Fruit fly (Drosophila melanogaster) whole organism, wandering third instar larva: Measurements from ENCODE around the gene Sbp2.

Experiments used
- Abd-B ChIP-seq: fragments of >200 bp; optimal IDR thresholded peaks from 2 replicates; lab custom pipeline; 2017; ENCODE audit warnings: missing biosample characterization, missing genetic modification characterization
- CG32264 ChIP-seq: fragments of 200-800 bp; sonication (Bioruptor generic); optimal IDR thresholded peaks from 2 replicates; lab custom pipeline; 2016; ENCODE audit warnings: missing biosample characterization, missing genetic modification characterization
- CG9705 ChIP-seq: fragments of 200-800 bp; sonication (Bioruptor generic); optimal IDR thresholded peaks from 2 replicates; lab custom pipeline; 2018; ENCODE audit warnings: missing biosample characterization, mild to moderate bottlenecking, missing genetic modification characterization
- CrebA ChIP-seq: fragments of 200-800 bp; sonication (Bioruptor generic); optimal IDR thresholded peaks from 2 replicates; lab custom pipeline; 2016; ENCODE audit warnings: missing biosample characterization, mild to moderate bottlenecking, missing genetic modification characterization, borderline replicate concordance
- Dfd ChIP-seq: fragments of >200 bp; optimal IDR thresholded peaks from 2 replicates; lab custom pipeline; 2017; ENCODE audit warnings: missing biosample characterization, missing genetic modification characterization
- Dif ChIP-seq: fragments of 200-275, 200-300 bp; sonication (Bioruptor generic); optimal IDR thresholded peaks from 2 replicates; lab custom pipeline; 2018; ENCODE audit warnings: missing biosample characterization, missing genetic modification characterization; ENCODE audit not compliant: partially characterized antibody
- GATAd ChIP-seq: sonication (Bioruptor generic); optimal IDR thresholded peaks from 2 replicates; lab custom pipeline; 2016; ENCODE audit warnings: missing biosample characterization, missing genetic modification characterization
- HLH106 ChIP-seq: fragments of 200-800 bp; optimal IDR thresholded peaks from 3 replicates; lab custom pipeline; 2019; ENCODE audit warnings: missing biosample characterization, mild to moderate bottlenecking, missing genetic modification characterization, moderate library complexity
- Hnf4 ChIP-seq: fragments of 200-800 bp; sonication (Bioruptor generic); optimal IDR thresholded peaks from 2 replicates; lab custom pipeline; 2016; ENCODE audit warnings: missing biosample characterization, mild to moderate bottlenecking, missing genetic modification characterization
- Hr78 ChIP-seq: fragments of >200 bp; optimal IDR thresholded peaks from 2 replicates; lab custom pipeline; 2017; ENCODE audit warnings: missing biosample characterization, missing genetic modification characterization
- Hr83 ChIP-seq: fragments of 200-300 bp; sonication (Bioruptor generic); optimal IDR thresholded peaks from 2 replicates; lab custom pipeline; 2016; ENCODE audit warnings: missing biosample characterization, mild to moderate bottlenecking, missing genetic modification characterization, moderate library complexity; ENCODE audit not compliant: poor library complexity, severe bottlenecking
- Jra ChIP-seq: sonication (Bioruptor generic); optimal IDR thresholded peaks from 2 replicates; lab custom pipeline; 2016; ENCODE audit warnings: missing biosample characterization, missing genetic modification characterization
- Mio ChIP-seq: sonication (Bioruptor generic); optimal IDR thresholded peaks from 2 replicates; lab custom pipeline; 2016; ENCODE audit warnings: missing biosample characterization, missing genetic modification characterization
- Myc ChIP-seq: fragments of >200 bp; optimal IDR thresholded peaks from 2 replicates; lab custom pipeline; 2017
- N ChIP-seq: fragments of >200 bp; optimal IDR thresholded peaks from 2 replicates; lab custom pipeline; 2018; ENCODE audit warnings: missing biosample characterization, missing external identifiers, missing genetic modification characterization
- OdsH ChIP-seq: fragments of 200-800 bp; sonication (Bioruptor generic); optimal IDR thresholded peaks from 2 replicates; lab custom pipeline; 2016; ENCODE audit warnings: missing biosample characterization, mild to moderate bottlenecking, missing genetic modification characterization
- Rel ChIP-seq, 2 experiments: fragments of 200-800 bp; sonication (Bioruptor generic) in 1 of 2; optimal IDR thresholded peaks; 2 replicates in 1 of 2; 3 replicates in 1 of 2; lab custom pipeline; 2016 to 2019; ENCODE audit warnings: mild to moderate bottlenecking in 2 of 2, missing biosample characterization in 2 of 2, missing genetic modification characterization in 2 of 2, moderate library complexity in 1 of 2
- Sp1 ChIP-seq: fragments of 200-800 bp; sonication (Bioruptor generic); optimal IDR thresholded peaks from 3 replicates; lab custom pipeline; 2019; ENCODE audit warnings: missing biosample characterization, mild to moderate bottlenecking, missing genetic modification characterization, moderate library complexity
- Vsx2 ChIP-seq: fragments of 200-300, 225-300 bp; sonication (Bioruptor generic); optimal IDR thresholded peaks from 2 replicates; lab custom pipeline; 2018; ENCODE audit warnings: missing biosample characterization, missing genetic modification characterization; ENCODE audit not compliant: partially characterized antibody
- br ChIP-seq: fragments of 200-800 bp; sonication (Bioruptor generic); optimal IDR thresholded peaks from 2 replicates; lab custom pipeline; 2016; ENCODE audit warnings: missing biosample characterization, missing genetic modification characterization
- brk ChIP-seq: fragments of 200-800 bp; sonication (Bioruptor generic); optimal IDR thresholded peaks from 2 replicates; lab custom pipeline; 2016; ENCODE audit warnings: missing biosample characterization, mild to moderate bottlenecking, missing genetic modification characterization
- dl ChIP-seq, 2 experiments: fragments of 175-275, 200-275 bp in 1 of 2; fragments of 200-275 bp in 1 of 2; sonication (Bioruptor generic); optimal IDR thresholded peaks; lab custom pipeline; 2018; ENCODE audit warnings: mild to moderate bottlenecking in 2 of 2, missing biosample characterization in 2 of 2, missing genetic modification characterization in 2 of 2, moderate library complexity in 2 of 2; ENCODE audit not compliant: partially characterized antibody in 2 of 2, insufficient read depth in 1 of 2
- dmrt93B ChIP-seq: fragments of 200-800 bp; sonication (Bioruptor generic); optimal IDR thresholded peaks from 2 replicates; lab custom pipeline; 2018; ENCODE audit warnings: missing biosample characterization, mild to moderate bottlenecking, missing genetic modification characterization
- dsf ChIP-seq: sonication (Bioruptor generic); optimal IDR thresholded peaks from 2 replicates; lab custom pipeline; 2016; ENCODE audit warnings: missing biosample characterization, missing genetic modification characterization, borderline replicate concordance
- ey ChIP-seq: fragments of 200-800 bp; sonication (Bioruptor generic); optimal IDR thresholded peaks from 2 replicates; lab custom pipeline; 2016; ENCODE audit warnings: missing biosample characterization, missing genetic modification characterization
- foxo ChIP-seq, 2 experiments: fragments of 200-800 bp; sonication (Bioruptor generic); optimal IDR thresholded peaks; 2 replicates in 1 of 2; 3 replicates in 1 of 2; lab custom pipeline; 2016 to 2017; ENCODE audit warnings: missing biosample characterization in 2 of 2, missing genetic modification characterization in 2 of 2
- fru ChIP-seq: fragments of 200-800 bp; sonication (Bioruptor generic); optimal IDR thresholded peaks from 3 replicates; lab custom pipeline; 2016; ENCODE audit warnings: missing biosample characterization, mild to moderate bottlenecking, missing genetic modification characterization
- h ChIP-seq: fragments of 200-800 bp; sonication (Bioruptor generic); optimal IDR thresholded peaks from 3 replicates; lab custom pipeline; 2016; ENCODE audit warnings: missing biosample characterization, mild to moderate bottlenecking, missing genetic modification characterization
- jim ChIP-seq: fragments of 175-275, 200-325 bp; sonication (Bioruptor generic); optimal IDR thresholded peaks from 2 replicates; lab custom pipeline; 2016; ENCODE audit warnings: missing biosample characterization, mild to moderate bottlenecking, missing genetic modification characterization
- lola ChIP-seq: fragments of >200 bp; optimal IDR thresholded peaks from 2 replicates; lab custom pipeline; 2017; ENCODE audit warnings: missing biosample characterization, missing genetic modification characterization
- pan ChIP-seq: fragments of >200 bp; optimal IDR thresholded peaks from 2 replicates; lab custom pipeline; 2017
- psq ChIP-seq: fragments of 200-800 bp; sonication (Bioruptor generic); optimal IDR thresholded peaks from 3 replicates; lab custom pipeline; 2017; ENCODE audit warnings: missing biosample characterization, mild to moderate bottlenecking, missing genetic modification characterization, moderate library complexity
- rgr ChIP-seq: fragments of 200-800 bp; sonication (Bioruptor generic); optimal IDR thresholded peaks from 3 replicates; lab custom pipeline; 2016; ENCODE audit warnings: missing biosample characterization, mild to moderate bottlenecking, missing genetic modification characterization
- sage ChIP-seq: fragments of 200-800 bp; sonication (Bioruptor generic); optimal IDR thresholded peaks from 2 replicates; lab custom pipeline; 2016; ENCODE audit warnings: missing biosample characterization, mild to moderate bottlenecking, missing genetic modification characterization
- sv ChIP-seq: fragments of 200-800 bp; sonication (Bioruptor generic); optimal IDR thresholded peaks from 3 replicates; lab custom pipeline; 2016; ENCODE audit warnings: missing biosample characterization, missing genetic modification characterization
- tai ChIP-seq: sonication (Bioruptor generic); optimal IDR thresholded peaks from 2 replicates; lab custom pipeline; 2016; ENCODE audit warnings: missing biosample characterization, missing genetic modification characterization
- usp ChIP-seq: fragments of >200 bp; optimal IDR thresholded peaks from 2 replicates; lab custom pipeline; 2017; ENCODE audit warnings: missing biosample characterization, missing genetic modification characterization
- woc ChIP-seq: sonication (Bioruptor generic); optimal IDR thresholded peaks from 2 replicates; lab custom pipeline; 2016; ENCODE audit warnings: missing biosample characterization, mild to moderate bottlenecking, missing genetic modification characterization

Gene Sbp2

dm6 chr3L:8306880-8307279, 2.9 kb downstream of the Sbp2 start, which contains the start of gene Gr66a:
Gr66a (minus strand) TSS chr3L:8306980.
- TF ChIP-seq br (GFP tag; lab: Kevin White, UChicago) (no peak), Myc (no peak), fru (GFP tag; lab: Kevin White, UChicago) (no peak), sv (no peak), Rel (GFP tag; optimal IDR thresholded peaks at IDR 0.05; lab: Kevin White, UChicago) (no peak), Rel (tag; optimal IDR thresholded peaks at IDR 0.05; lab: Kevin White, UChicago) (no peak), woc (no peak), CG32264 (GFP tag; lab: Kevin White, UChicago) (no peak), sage (GFP tag; lab: Kevin White, UChicago) (no peak), psq (GFP tag; lab: Kevin White, UChicago) (no peak), dl (GFP tag; optimal IDR thresholded peaks at IDR 0.05; lab: Kevin White, UChicago; ENCODE audit: insufficient read depth in 1 of 2, partially characterized antibody in 2 of 2) (no peak), Dif (no peak), OdsH (GFP tag; lab: Kevin White, UChicago) (no peak), Hr83 (GFP tag; lab: Kevin White, UChicago) (no peak), HLH106 (tag; lab: Kevin White, UChicago) (no peak), Vsx2 (GFP tag; lab: Kevin White, UChicago) (no peak), CG9705 (GFP tag; lab: Kevin White, UChicago) (no peak), rgr (GFP tag; lab: Kevin White, UChicago) (no peak)

- no peak for TF ChIP-seq N
- TF ChIP-seq CG9705 (GFP tag; lab: Kevin White, UChicago) = peak; percentile 69
- no peak for TF ChIP-seq dmrt93B (GFP tag; lab: Kevin White, UChicago)
- TF ChIP-seq fru (GFP tag; lab: Kevin White, UChicago) = peak; percentile 84
- TF ChIP-seq Dif = no peak
- peak; percentile 79 for TF ChIP-seq HLH106 (tag; lab: Kevin White, UChicago)
- TF ChIP-seq ey (GFP tag; lab: Kevin White, UChicago) = peak; percentile 25
- TF ChIP-seq usp = no peak
- TF ChIP-seq tai (GFP tag; lab: Kevin White, UChicago) = no peak
- peak; percentile 69 for TF ChIP-seq br (GFP tag; lab: Kevin White, UChicago)
- no peak for TF ChIP-seq CG32264 (GFP tag; lab: Kevin White, UChicago)
- TF ChIP-seq rgr (GFP tag; lab: Kevin White, UChicago) = peak; percentile 78
- no peak for TF ChIP-seq Hr78 (GFP tag; lab: Kevin White, UChicago)
- TF ChIP-seq dl (GFP tag; optimal IDR thresholded peaks at IDR 0.05; lab: Kevin White, UChicago; ENCODE audit: insufficient read depth in 1 of 2, partially characterized antibody in 2 of 2) = no peak
- TF ChIP-seq Abd-B (GFP tag; lab: Kevin White, UChicago) = no peak
- TF ChIP-seq pan (lab: Kevin White, UChicago) = no peak
- TF ChIP-seq Hr83 (GFP tag; lab: Kevin White, UChicago) = no peak
- no peak for TF ChIP-seq Dfd (GFP tag; lab: Kevin White, UChicago)
- TF ChIP-seq Rel (GFP tag; optimal IDR thresholded peaks at IDR 0.05; lab: Kevin White, UChicago) = no peak
- TF ChIP-seq Rel (tag; optimal IDR thresholded peaks at IDR 0.05; lab: Kevin White, UChicago) = peak; percentile 56
- no peak for TF ChIP-seq lola (GFP tag; lab: Kevin White, UChicago)
- peak; percentile 21 for TF ChIP-seq dsf (GFP tag; lab: Kevin White, UChicago)
- TF ChIP-seq sage (GFP tag; lab: Kevin White, UChicago) = peak; percentile 7
- TF ChIP-seq GATAd = no peak
- TF ChIP-seq Mio (GFP tag; lab: Kevin White, UChicago) = no peak
- peak in 1 of 2 experiments; percentile 83 for TF ChIP-seq foxo (GFP tag; optimal IDR thresholded peaks at IDR 0.05; lab: Kevin White, UChicago)
- TF ChIP-seq psq (GFP tag; lab: Kevin White, UChicago) = peak; percentile 75
- TF ChIP-seq brk (GFP tag; lab: Kevin White, UChicago) = peak; percentile 64
- peak; percentile 86 for TF ChIP-seq woc
- TF ChIP-seq sv = peak; percentile 29
- TF ChIP-seq OdsH (GFP tag; lab: Kevin White, UChicago) = peak; percentile 44
- TF ChIP-seq Hnf4 (GFP tag; lab: Kevin White, UChicago) = peak; percentile 68
- peak; percentile 80 for TF ChIP-seq h
- TF ChIP-seq Jra = peak; percentile 63
- TF ChIP-seq CrebA = no peak
- TF ChIP-seq Myc = peak; percentile 99
- TF ChIP-seq jim = no peak
- TF ChIP-seq Vsx2 (GFP tag; lab: Kevin White, UChicago) = no peak
- peak; percentile 79 for TF ChIP-seq Sp1 (GFP tag; lab: Kevin White, UChicago)
- TF ChIP-seq, all 38 proteins: peak for 20
These were observed 5.0 kb downstream of the Sbp2 start, which contains the start of gene BI-1 for dm6 chr3L:8308891-8309352. BI-1 (minus strand) TSS chr3L:8308941.
